Worm (Caenorhabditis elegans): ENCODE measurements around the gene frpr-13.

DNA sequence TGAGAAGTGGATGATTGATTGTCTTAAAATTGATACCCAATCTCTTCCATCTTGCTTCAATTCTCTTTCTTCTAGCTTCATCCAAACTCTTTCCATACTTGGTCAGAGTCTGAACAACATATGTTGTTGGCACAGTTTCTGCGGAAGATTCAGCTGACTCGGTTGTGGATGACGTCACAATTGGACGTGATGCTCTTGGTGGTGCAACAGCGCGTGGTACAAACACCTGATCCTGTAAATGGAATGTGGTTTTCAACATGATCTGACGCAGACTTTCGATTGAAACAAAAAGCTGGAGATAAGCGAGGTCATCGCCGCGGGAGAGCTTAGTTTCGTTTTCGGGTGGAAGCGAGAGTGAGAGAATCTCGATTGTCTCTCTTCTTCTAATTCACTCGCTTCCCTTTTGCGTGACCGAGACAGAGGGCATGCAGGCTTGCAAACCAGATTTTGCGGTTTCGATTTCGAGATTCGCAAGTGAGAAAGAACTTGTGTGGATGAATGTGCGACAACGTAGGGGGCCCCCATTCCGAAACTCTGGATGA, 43.7 kb downstream of the frpr-13 start:
- no peak for TF ChIP-seq ceh-6 (GFP tag; optimal IDR thresholded peaks at IDR 0.05)
- no peak for TF ChIP-seq ttx-3 (tag; optimal IDR thresholded peaks at IDR 0.05)
- TF ChIP-seq nhr-11 (tag; optimal IDR thresholded peaks at IDR 0.05) = no peak
- no peak for TF ChIP-seq elt-2 (tag; optimal IDR thresholded peaks at IDR 0.05)
- TF ChIP-seq pha-4 (tag; optimal IDR thresholded peaks at IDR 0.05) = no peak
- no peak for TF ChIP-seq tbx-2 (tag; optimal IDR thresholded peaks at IDR 0.05)
- no peak for TF ChIP-seq ceh-9 (tag; optimal IDR thresholded peaks at IDR 0.05)
- no peak for TF ChIP-seq pha-2 (tag; optimal IDR thresholded peaks at IDR 0.05)
